Worm (Caenorhabditis elegans): ENCODE results near the gene K02E7.7.

DNA sequence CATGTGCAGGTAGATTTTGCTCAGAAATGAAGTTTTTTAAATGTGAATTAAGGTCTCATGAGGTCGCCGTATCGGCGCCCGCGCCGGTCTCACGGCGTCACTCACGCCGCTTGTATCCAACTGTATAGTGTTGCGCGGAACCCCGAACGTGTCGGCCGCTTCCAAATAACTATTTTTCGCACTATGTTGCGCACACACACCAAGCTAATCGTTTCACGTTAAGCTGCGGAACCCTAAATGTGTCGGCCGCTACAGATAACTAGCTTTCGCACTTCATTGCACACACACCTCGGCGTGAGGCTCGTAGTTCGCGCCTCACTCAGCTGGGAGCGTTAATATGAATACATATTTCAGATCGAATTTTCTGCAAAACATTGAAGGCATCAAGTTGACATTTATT lies 7.9 kb upstream of the K02E7.7 start:
- TF ChIP-seq dao-5 (tag; optimal IDR thresholded peaks at IDR 0.05) (no peak), him-1 (tag; optimal IDR thresholded peaks at IDR 0.05) (no peak)
